Worm (Caenorhabditis elegans) whole organism, midembryonic: Measurements from ENCODE around the gene C25H3.10.

Source experiments
- T22C8.4 ChIP-seq: fragments of 200-800 bp; sonication (Bioruptor generic); IDR thresholded peaks from 2 replicates; pipeline ENCODE4 v1.3.6; 2022; ENCODE audit warnings: missing genetic modification characterization, missing compliant biosample characterization
- cog-1 ChIP-seq: sonication (generic microtip); optimal IDR thresholded peaks from 2 replicates; lab custom pipeline; 2016; ENCODE audit warnings: missing genetic modification characterization, missing compliant biosample characterization
- flt-1 ChIP-seq: fragments of 200-800 bp; sonication (Bioruptor generic); IDR thresholded peaks from 2 replicates; pipeline ENCODE4 v1.3.6; 2022; ENCODE audit warnings: missing genetic modification characterization, missing compliant biosample characterization
- klf-2 ChIP-seq: fragments of 200-800 bp; sonication (Bioruptor generic); conservative IDR thresholded peaks from 2 replicates; pipeline ENCODE4 v1.3.6; 2022; ENCODE audit warnings: missing genetic modification reagents, missing genetic modification characterization, missing compliant biosample characterization
- med-1 ChIP-seq: sonication (generic microtip); optimal IDR thresholded peaks from 2 replicates; lab custom pipeline; 2017; ENCODE audit warnings: missing genetic modification characterization, mild to moderate bottlenecking, missing compliant biosample characterization, antibody characterized with exemption, missing genetic modification reagents; ENCODE audit not compliant: insufficient read depth
- ref-1 ChIP-seq: fragments of 200-800 bp; sonication (Bioruptor generic); conservative IDR thresholded peaks from 2 replicates; pipeline ENCODE4 v1.3.6; 2022; ENCODE audit warnings: missing genetic modification reagents, missing genetic modification characterization, missing compliant biosample characterization
- tab-1 ChIP-seq: fragments of 200-800 bp; sonication (Bioruptor generic); IDR thresholded peaks from 2 replicates; pipeline ENCODE4 v1.3.6; 2022; ENCODE audit warnings: missing genetic modification characterization, missing compliant biosample characterization
- ztf-23 ChIP-seq: fragments of 200-800 bp; sonication (Bioruptor generic); IDR thresholded peaks from 2 replicates; pipeline ENCODE4 v1.3.6; 2022; ENCODE audit warnings: missing genetic modification reagents, missing genetic modification characterization, missing compliant biosample characterization
- ztf-29 ChIP-seq: fragments of 200-800 bp; sonication (Bioruptor generic); IDR thresholded peaks from 2 replicates; pipeline ENCODE4 v1.3.6; 2022; ENCODE audit warnings: missing genetic modification reagents, missing genetic modification characterization, missing compliant biosample characterization

The C25H3.10 gene

ce11 chrII:5698869-5699268 is at the start of gene C25H3.10, which contains the start of gene C25H3.1:
Gene C25H3.10, minus strand, starts transcription at chrII:5698969.
Gene C25H3.1, plus strand, starts transcription at chrII:5699071.
- no peak for TF ChIP-seq klf-2 (GFP tag; lab: Robert Waterston, UW)
- TF ChIP-seq T22C8.4 (GFP tag; lab: Robert Waterston, UW) = no peak
- no peak for TF ChIP-seq ztf-29 (GFP tag; lab: Robert Waterston, UW)
- TF ChIP-seq tab-1 (GFP tag; lab: Robert Waterston, UW) = no peak
- TF ChIP-seq ztf-23 (GFP tag; lab: Robert Waterston, UW) = no peak
- TF ChIP-seq med-1 (GFP tag; lab: Kevin White, UChicago) = no peak
- TF ChIP-seq ref-1 (GFP tag; lab: Robert Waterston, UW) = no peak
- no peak for TF ChIP-seq cog-1 (tag; lab: Kevin White, UChicago)
- no peak for TF ChIP-seq flt-1 (GFP tag; lab: Robert Waterston, UW)

- TF ChIP-seq med-1 (GFP tag; lab: Kevin White, UChicago) = no peak
- TF ChIP-seq klf-2 (GFP tag; lab: Robert Waterston, UW) = no peak
- TF ChIP-seq tab-1 (GFP tag; lab: Robert Waterston, UW) = no peak
- TF ChIP-seq ztf-23 (GFP tag; lab: Robert Waterston, UW) = no peak
- TF ChIP-seq cog-1 (tag; lab: Kevin White, UChicago) = no peak
- no peak for TF ChIP-seq T22C8.4 (GFP tag; lab: Robert Waterston, UW)
- TF ChIP-seq flt-1 (GFP tag; lab: Robert Waterston, UW) = no peak
- no peak for TF ChIP-seq ztf-29 (GFP tag; lab: Robert Waterston, UW)
- no peak for TF ChIP-seq ref-1 (GFP tag; lab: Robert Waterston, UW)
Observed at ce11 chrII:5748395-5748794, 49.6 kb upstream of the C25H3.10 start.

DNA sequence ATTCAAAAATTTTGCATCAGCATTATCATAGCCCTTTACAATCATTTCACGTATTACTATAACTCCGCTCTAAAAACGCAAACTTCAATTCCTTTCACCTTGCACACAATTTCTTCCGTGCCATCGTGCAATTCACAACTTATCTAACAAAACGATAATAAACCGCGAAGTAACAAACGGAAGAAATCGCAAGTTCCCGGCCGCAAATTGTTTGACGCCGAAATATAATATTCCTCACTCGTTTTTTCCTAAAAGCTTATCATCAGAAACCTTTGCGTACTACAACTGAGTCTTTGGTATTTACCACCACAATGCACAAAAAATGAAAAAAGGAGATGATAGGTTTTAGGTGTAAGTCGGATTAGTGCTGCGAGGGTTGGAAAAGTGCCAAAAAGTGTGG is 48.5 kb upstream of the C25H3.10 start:
- TF ChIP-seq ztf-23 (GFP tag; lab: Robert Waterston, UW) = no peak
- TF ChIP-seq T22C8.4 (GFP tag; lab: Robert Waterston, UW) = no peak
- no peak for TF ChIP-seq med-1 (GFP tag; lab: Kevin White, UChicago)
- TF ChIP-seq tab-1 (GFP tag; lab: Robert Waterston, UW) = no peak
- no peak for TF ChIP-seq ztf-29 (GFP tag; lab: Robert Waterston, UW)
- TF ChIP-seq cog-1 (tag; lab: Kevin White, UChicago) = no peak
- TF ChIP-seq flt-1 (GFP tag; lab: Robert Waterston, UW) = no peak
- TF ChIP-seq klf-2 (GFP tag; lab: Robert Waterston, UW) = no peak
- no peak for TF ChIP-seq ref-1 (GFP tag; lab: Robert Waterston, UW)

DNA sequence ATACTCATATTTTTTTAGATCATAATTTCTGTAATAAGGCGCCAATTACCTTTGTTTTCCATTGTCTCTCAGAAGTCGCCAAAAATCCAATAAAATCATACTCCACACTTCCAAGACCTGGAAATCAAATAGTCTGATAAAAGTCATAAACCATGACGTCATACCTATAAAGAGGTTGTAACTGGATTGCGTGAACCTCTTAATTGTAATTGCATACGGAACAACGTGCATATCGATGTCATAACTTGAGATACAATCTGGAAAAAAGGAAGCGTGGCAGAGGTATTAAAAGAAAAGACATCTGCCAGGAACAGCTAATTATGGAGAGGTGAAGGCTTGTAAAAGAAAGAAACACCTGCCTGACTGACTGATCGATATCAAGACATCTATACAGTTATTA is 46.3 kb upstream of the C25H3.10 start, which contains the start of gene F10C1.9:
F10C1.9 (minus strand) TSS at position 197 of the 400 bp plus-strand sequence.
- TF ChIP-seq cog-1 (tag; lab: Kevin White, UChicago) = no peak
- no peak for TF ChIP-seq T22C8.4 (GFP tag; lab: Robert Waterston, UW)
- no peak for TF ChIP-seq flt-1 (GFP tag; lab: Robert Waterston, UW)
- no peak for TF ChIP-seq ztf-23 (GFP tag; lab: Robert Waterston, UW)
- TF ChIP-seq tab-1 (GFP tag; lab: Robert Waterston, UW) = no peak

- TF ChIP-seq flt-1 (GFP tag; lab: Robert Waterston, UW) (no peak), T22C8.4 (GFP tag; lab: Robert Waterston, UW) (no peak), ref-1 (GFP tag; lab: Robert Waterston, UW) (no peak), ztf-29 (GFP tag; lab: Robert Waterston, UW) (no peak), med-1 (GFP tag; lab: Kevin White, UChicago) (no peak), tab-1 (GFP tag; lab: Robert Waterston, UW) (no peak), ztf-23 (GFP tag; lab: Robert Waterston, UW) (no peak)
Observed at ce11 chrII:5744342-5744741, 45.6 kb upstream of the C25H3.10 start.

DNA sequence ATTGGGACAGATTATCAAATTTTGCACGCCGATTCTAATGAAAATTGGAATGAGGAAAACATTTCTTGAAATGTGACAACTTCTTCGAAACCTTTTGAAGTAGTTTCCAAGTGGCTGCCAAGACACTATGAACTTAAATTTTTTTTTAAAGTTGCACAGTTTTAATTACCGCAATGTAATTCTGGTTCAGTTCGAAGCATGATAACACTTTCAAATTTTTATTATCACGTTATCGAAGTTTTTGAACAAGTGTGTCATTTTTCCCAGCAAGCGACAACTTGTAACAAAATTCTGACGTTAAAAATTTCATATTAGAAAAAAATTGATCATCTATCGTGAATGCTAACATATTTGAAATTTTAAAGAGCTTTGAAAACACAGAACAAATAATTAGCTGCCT is 44.0 kb upstream of the C25H3.10 start:
- TF ChIP-seq med-1 (GFP tag; lab: Kevin White, UChicago) (no peak), tab-1 (GFP tag; lab: Robert Waterston, UW) (no peak), ztf-29 (GFP tag; lab: Robert Waterston, UW) (no peak), cog-1 (tag; lab: Kevin White, UChicago) (no peak), klf-2 (GFP tag; lab: Robert Waterston, UW) (no peak), ztf-23 (GFP tag; lab: Robert Waterston, UW) (no peak), T22C8.4 (GFP tag; lab: Robert Waterston, UW) (no peak), ref-1 (GFP tag; lab: Robert Waterston, UW) (no peak), flt-1 (GFP tag; lab: Robert Waterston, UW) (no peak)

DNA sequence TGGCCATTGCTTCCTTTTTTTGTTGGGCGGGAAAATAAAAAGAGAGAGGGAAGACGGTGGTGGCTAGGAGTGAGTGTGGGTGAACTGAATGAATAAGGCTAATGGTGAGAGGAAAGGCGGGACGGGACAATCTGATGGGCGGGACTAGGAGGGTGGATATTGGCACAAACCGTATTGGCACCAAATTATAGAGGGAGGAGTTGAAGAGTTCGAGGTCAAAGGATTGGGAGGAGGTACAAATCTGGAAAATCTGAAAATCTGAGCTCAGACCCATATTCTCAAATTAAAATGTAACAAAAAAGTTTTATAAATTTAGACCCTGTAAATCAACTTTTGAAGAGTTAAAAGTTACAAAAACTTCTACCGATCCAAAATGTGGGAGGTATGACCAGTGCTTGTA is 40.0 kb upstream of the C25H3.10 start, which contains the start of gene hlh-14:
hlh-14 (minus strand) TSS at position 101 of the 400 bp plus-strand sequence.
- no peak for TF ChIP-seq med-1 (GFP tag; lab: Kevin White, UChicago)
- TF ChIP-seq klf-2 (GFP tag; lab: Robert Waterston, UW) = no peak
- TF ChIP-seq T22C8.4 (GFP tag; lab: Robert Waterston, UW) = no peak
- TF ChIP-seq ref-1 (GFP tag; lab: Robert Waterston, UW) = no peak
- no peak for TF ChIP-seq ztf-23 (GFP tag; lab: Robert Waterston, UW)
- no peak for TF ChIP-seq tab-1 (GFP tag; lab: Robert Waterston, UW)
- no peak for TF ChIP-seq ztf-29 (GFP tag; lab: Robert Waterston, UW)
- no peak for TF ChIP-seq flt-1 (GFP tag; lab: Robert Waterston, UW)
- no peak for TF ChIP-seq cog-1 (tag; lab: Kevin White, UChicago)

DNA sequence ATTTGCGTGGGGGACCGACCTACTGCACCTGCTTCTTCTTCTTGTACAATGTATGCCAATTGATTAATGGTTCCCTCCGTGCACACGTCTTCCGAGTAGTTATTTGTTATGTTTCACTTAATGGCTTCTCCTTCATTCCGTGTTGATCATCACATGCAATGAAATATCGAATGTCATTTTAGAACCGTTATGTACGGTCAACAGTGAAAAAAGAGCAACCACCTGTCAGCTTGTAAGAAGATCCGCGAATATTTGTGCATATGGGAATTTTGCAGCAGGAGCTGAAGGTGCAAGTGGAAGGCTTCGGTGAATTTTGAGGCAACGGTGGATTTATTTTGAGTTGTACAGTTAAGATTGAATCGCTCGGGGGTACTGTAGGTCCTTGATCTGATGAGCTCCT is 37.8 kb upstream of the C25H3.10 start:
- TF ChIP-seq ztf-23 (GFP tag; lab: Robert Waterston, UW) (no peak), ref-1 (GFP tag; lab: Robert Waterston, UW) (no peak), cog-1 (tag; lab: Kevin White, UChicago) (no peak), flt-1 (GFP tag; lab: Robert Waterston, UW) (no peak), klf-2 (GFP tag; lab: Robert Waterston, UW) (no peak), ztf-29 (GFP tag; lab: Robert Waterston, UW) (no peak), T22C8.4 (GFP tag; lab: Robert Waterston, UW) (no peak), tab-1 (GFP tag; lab: Robert Waterston, UW) (no peak), med-1 (GFP tag; lab: Kevin White, UChicago) (no peak)

- TF ChIP-seq med-1 (GFP tag; lab: Kevin White, UChicago) (no peak), ref-1 (GFP tag; lab: Robert Waterston, UW) (no peak), T22C8.4 (GFP tag; lab: Robert Waterston, UW) (no peak), tab-1 (GFP tag; lab: Robert Waterston, UW) (no peak), ztf-23 (GFP tag; lab: Robert Waterston, UW) (no peak), flt-1 (GFP tag; lab: Robert Waterston, UW) (no peak), klf-2 (GFP tag; lab: Robert Waterston, UW) (no peak), ztf-29 (GFP tag; lab: Robert Waterston, UW) (no peak)
Observed at ce11 chrII:5735744-5736143, 37.0 kb upstream of the C25H3.10 start.
